ENCODE assay signal across 2 fruit fly cellular contexts in the genomic region with DNA sequence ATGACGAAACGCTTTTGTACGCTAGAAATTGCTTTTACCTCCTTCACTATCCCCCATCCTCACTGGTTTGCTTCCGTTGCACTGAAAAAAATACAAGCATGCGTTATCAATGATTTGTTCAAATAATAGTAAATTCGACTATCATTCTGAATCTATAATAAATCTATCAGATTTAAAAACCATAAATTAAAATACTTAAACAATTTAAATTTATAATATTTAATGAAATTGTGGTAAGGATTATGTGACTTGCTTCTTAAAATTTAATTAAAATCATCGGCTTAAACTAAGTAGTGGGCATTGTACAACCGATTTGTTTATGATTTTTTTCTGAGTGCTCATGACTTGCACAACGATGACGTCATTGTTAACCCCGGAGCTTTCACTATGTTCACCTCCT.
TF ChIP-seq lines count a peak whose summit lies in the region.

No protein-coding gene starts in this region.

TF ChIP-seq in whole organism, embryonic, 481 proteins besides CTCF, POLR2A, EP300 and RAD21 (continued from another document and continues in another):
- TF ChIP-seq ara (GFP tag; IDR thresholded peaks at IDR 0.05; lab: Robert Waterston, UW) (no peak), grn (GFP tag; optimal IDR thresholded peaks at IDR 0.05; lab: Kevin White, UChicago) (no peak), crp (GFP tag; optimal IDR thresholded peaks at IDR 0.05; lab: Kevin White, UChicago) (no peak), CG13894 (tag; optimal IDR thresholded peaks at IDR 0.05; lab: Kevin White, UChicago) (peak; percentile 55), corto (GFP tag; optimal IDR thresholded peaks at IDR 0.05; lab: Kevin White, UChicago) (no peak), so (GFP tag; IDR thresholded peaks at IDR 0.05; lab: Robert Waterston, UW) (peak; percentile 35; the same call in 1 of the 3 replicates), CG9727 (GFP tag; optimal IDR thresholded peaks at IDR 0.05; lab: Kevin White, UChicago) (peak; percentile 67), CG10366 (GFP tag; IDR thresholded peaks at IDR 0.05; lab: Robert Waterston, UW) (no peak; the same call in 1 of the 2 replicates), CG14441 (GFP tag; IDR thresholded peaks at IDR 0.05; lab: Robert Waterston, UW) (no peak), az2 (GFP tag; optimal IDR thresholded peaks at IDR 0.05; lab: Kevin White, UChicago) (peak; percentile 36), CG7928 (GFP tag; optimal IDR thresholded peaks at IDR 0.05; lab: Kevin White, UChicago) (peak; percentile 17), CG18619 (GFP tag; optimal IDR thresholded peaks at IDR 0.05; lab: Kevin White, UChicago) (peak; percentile 66), pho (GFP tag; optimal IDR thresholded peaks at IDR 0.05; lab: Kevin White, UChicago) (no peak), CG2202 (tag; optimal IDR thresholded peaks at IDR 0.05; lab: Kevin White, UChicago) (no peak), CG17802 (tag; optimal IDR thresholded peaks at IDR 0.05; lab: Kevin White, UChicago) (no peak), CrebB (tag; optimal IDR thresholded peaks at IDR 0.05; lab: Kevin White, UChicago) (peak; percentile 59), pita (GFP tag; optimal IDR thresholded peaks at IDR 0.05; lab: Kevin White, UChicago) (no peak), CG14860 (GFP tag; IDR thresholded peaks at IDR 0.05; lab: Robert Waterston, UW; ENCODE audit: partially characterized antibody) (no peak), CG2116 (GFP tag; optimal IDR thresholded peaks at IDR 0.05; lab: Kevin White, UChicago) (peak; percentile 6), CG17612 (GFP tag; IDR thresholded peaks at IDR 0.05; lab: Robert Waterston, UW) (no peak), toy (GFP tag; IDR thresholded peaks at IDR 0.05; lab: Robert Waterston, UW) (no peak), hkb (optimal IDR thresholded peaks at IDR 0.05; lab: Kevin White, UChicago) (no peak), hkb (GFP tag; IDR thresholded peaks at IDR 0.05; lab: Robert Waterston, UW) (peak; percentile 40), sob (GFP tag; IDR thresholded peaks at IDR 0.05; lab: Robert Waterston, UW) (peak; percentile 57), CG4282 (GFP tag; optimal IDR thresholded peaks at IDR 0.05; lab: Kevin White, UChicago) (no peak), tna (GFP tag; IDR thresholded peaks at IDR 0.05; lab: Robert Waterston, UW; ENCODE audit: partially characterized antibody) (no peak), zen (tag; optimal IDR thresholded peaks at IDR 0.05; lab: Kevin White, UChicago) (peak; percentile 16), lola (GFP tag; optimal IDR thresholded peaks at IDR 0.05; lab: Kevin White, UChicago) (peak in 1 of 3 experiments; percentile 12), nmo (GFP tag; optimal IDR thresholded peaks at IDR 0.05; lab: Kevin White, UChicago) (peak; percentile 26), Sox100B (GFP tag; optimal IDR thresholded peaks at IDR 0.05; lab: Kevin White, UChicago) (peak; percentile 80), CG10654 (GFP tag; optimal IDR thresholded peaks at IDR 0.05; lab: Kevin White, UChicago) (peak; percentile 37), Hmr (GFP tag; optimal IDR thresholded peaks at IDR 0.05; lab: Kevin White, UChicago) (peak; percentile 84), CG7372 (GFP tag; IDR thresholded peaks at IDR 0.05; lab: Robert Waterston, UW) (no peak), TFAM (GFP tag; optimal IDR thresholded peaks at IDR 0.05; lab: Kevin White, UChicago) (no peak), run (tag; optimal IDR thresholded peaks at IDR 0.05; lab: Kevin White, UChicago) (no peak), CG6689 (GFP tag; IDR thresholded peaks at IDR 0.05; lab: Robert Waterston, UW) (peak; percentile 57), BEAF-32 (GFP tag; optimal IDR thresholded peaks at IDR 0.05; lab: Kevin White, UChicago) (no peak), Mes4 (GFP tag; optimal IDR thresholded peaks at IDR 0.05; lab: Kevin White, UChicago) (no peak), CG9437 (GFP tag; optimal IDR thresholded peaks at IDR 0.05; lab: Kevin White, UChicago) (peak; percentile 47), gem (tag; optimal IDR thresholded peaks at IDR 0.05; lab: Kevin White, UChicago) (peak; percentile 77), CG1832 (GFP tag; optimal IDR thresholded peaks at IDR 0.05; lab: Kevin White, UChicago) (no peak), Opbp (GFP tag; IDR thresholded peaks at IDR 0.05; lab: Robert Waterston, UW; ENCODE audit: partially characterized antibody) (no peak), CG1529 (GFP tag; optimal IDR thresholded peaks at IDR 0.05; lab: Kevin White, UChicago) (no peak), CG17568 (GFP tag; optimal IDR thresholded peaks at IDR 0.05; lab: Kevin White, UChicago) (peak; percentile 45), Max (GFP tag; optimal IDR thresholded peaks at IDR 0.05; lab: Kevin White, UChicago) (no peak), CG32767 (GFP tag; IDR thresholded peaks at IDR 0.05; lab: Robert Waterston, UW) (peak; percentile 30; the same call in 1 of the 2 replicates), nerfin-1 (tag; optimal IDR thresholded peaks at IDR 0.05; lab: Kevin White, UChicago) (peak; percentile 36), CG13123 (GFP tag; optimal IDR thresholded peaks at IDR 0.05; lab: Kevin White, UChicago) (no peak), Aef1 (GFP tag; IDR thresholded peaks at IDR 0.05; lab: Robert Waterston, UW) (no peak; the same call in 2 of the 3 replicates), CG15269 (tag; optimal IDR thresholded peaks at IDR 0.05; lab: Kevin White, UChicago) (peak; percentile 82), cwo (GFP tag; optimal IDR thresholded peaks at IDR 0.05; lab: Kevin White, UChicago) (peak; percentile 79), Side (GFP tag; optimal IDR thresholded peaks at IDR 0.05; lab: Kevin White, UChicago) (no peak), Dref (GFP tag; IDR thresholded peaks at IDR 0.05; lab: Robert Waterston, UW) (no peak), Sin3A (optimal IDR thresholded peaks at IDR 0.05; lab: Kevin White, UChicago) (no peak), CG10565 (GFP tag; optimal IDR thresholded peaks at IDR 0.05; lab: Kevin White, UChicago) (no peak), slp2 (GFP tag; optimal IDR thresholded peaks at IDR 0.05; lab: Kevin White, UChicago) (no peak), CG11723 (GFP tag; optimal IDR thresholded peaks at IDR 0.05; lab: Kevin White, UChicago) (no peak), Ravus (GFP tag; IDR thresholded peaks at IDR 0.05; lab: Robert Waterston, UW) (no peak; the same call in 1 of the 2 replicates), CG31365 (tag; optimal IDR thresholded peaks at IDR 0.05; lab: Kevin White, UChicago) (no peak), NFAT (GFP tag; IDR thresholded peaks at IDR 0.05; lab: Robert Waterston, UW) (no peak), Nf-YA (GFP tag; IDR thresholded peaks at IDR 0.05; lab: Robert Waterston, UW) (no peak), CG13424 (tag; optimal IDR thresholded peaks at IDR 0.05; lab: Kevin White, UChicago) (peak; percentile 80), Sox102F (GFP tag; optimal IDR thresholded peaks at IDR 0.05; lab: Kevin White, UChicago) (peak; percentile 78), CG8359 (GFP tag; optimal IDR thresholded peaks at IDR 0.05; lab: Kevin White, UChicago; ENCODE audit: borderline replicate concordance) (no peak)

TF ChIP-seq in whole organism, prepupa, 60 proteins besides CTCF, POLR2A, EP300 and RAD21 (continued from another document):
- TF ChIP-seq eg (GFP tag; IDR thresholded peaks at IDR 0.05; lab: Robert Waterston, UW) = peak; percentile 45; the same call in 2 of the 3 replicates
- TF ChIP-seq fd59A (GFP tag; optimal IDR thresholded peaks at IDR 0.05; lab: Kevin White, UChicago) = no peak
- no peak for TF ChIP-seq spab (GFP tag; optimal IDR thresholded peaks at IDR 0.05; lab: Kevin White, UChicago)
- TF ChIP-seq CG32006 (GFP tag; optimal IDR thresholded peaks at IDR 0.05; lab: Kevin White, UChicago) = peak; percentile 59
- TF ChIP-seq Gug (GFP tag; IDR thresholded peaks at IDR 0.05; lab: Robert Waterston, UW) = no peak
- peak; percentile 2 for TF ChIP-seq OdsH (GFP tag; optimal IDR thresholded peaks at IDR 0.05; lab: Kevin White, UChicago)
- no peak for TF ChIP-seq cyc (GFP tag; optimal IDR thresholded peaks at IDR 0.05; lab: Kevin White, UChicago)
- no peak for TF ChIP-seq Sox102F (GFP tag; optimal IDR thresholded peaks at IDR 0.05; lab: Kevin White, UChicago)
- no peak for TF ChIP-seq CG3919 (GFP tag; optimal IDR thresholded peaks at IDR 0.05; lab: Kevin White, UChicago)
- TF ChIP-seq salr (GFP tag; optimal IDR thresholded peaks at IDR 0.05; lab: Kevin White, UChicago) = peak in 1 of 2 experiments; percentile 4
- TF ChIP-seq Hr4 (GFP tag; optimal IDR thresholded peaks at IDR 0.05; lab: Kevin White, UChicago) = peak; percentile 19
